Fruit fly (Drosophila melanogaster) whole organism, pupa: ENCODE data around the gene CG7567.

Source experiments
- CG12605 ChIP-seq: fragments of 200-800 bp; sonication (Bioruptor generic); IDR thresholded peaks from 2 replicates; pipeline ENCODE4 v1.3.6; 2022; ENCODE audit warnings: missing biosample characterization, missing genetic modification characterization
- CG4496 ChIP-seq: fragments of 200-800 bp; sonication (Bioruptor generic); IDR thresholded peaks from 3 replicates; pipeline ENCODE4 v1.3.6; 2022; ENCODE audit warnings: missing biosample characterization, missing genetic modification characterization
- EcR ChIP-seq: fragments of 200-800 bp; sonication (Bioruptor generic); optimal IDR thresholded peaks from 3 replicates; lab custom pipeline; 2019; ENCODE audit warnings: missing biosample characterization, missing genetic modification characterization, mild to moderate bottlenecking, moderate library complexity, missing genetic modification reagents
- Ets98B ChIP-seq: fragments of 200-800 bp; sonication (Bioruptor generic); IDR thresholded peaks from 2 replicates; pipeline ENCODE4 v1.3.6; 2022; ENCODE audit warnings: missing biosample characterization, missing genetic modification characterization
- Pif1A ChIP-seq: fragments of 200-800 bp; sonication (Bioruptor generic); optimal IDR thresholded peaks from 3 replicates; lab custom pipeline; 2016; ENCODE audit warnings: missing biosample characterization, missing genetic modification characterization
- gl ChIP-seq: fragments of 200-800 bp; sonication (Bioruptor generic); optimal IDR thresholded peaks from 2 replicates; lab custom pipeline; 2018; ENCODE audit warnings: missing biosample characterization, mild to moderate bottlenecking, missing genetic modification characterization

dm6 chr3R:29590806-29591205 lies 2.9 kb upstream of the CG7567 start, which contains the start of gene CG31041:
- TF ChIP-seq Pif1A (GFP tag; lab: Kevin White, UChicago) (no peak), EcR (GFP tag; lab: Kevin White, UChicago) (no peak), gl (tag; lab: Kevin White, UChicago) (no peak), CG12605 (GFP tag; lab: Robert Waterston, UW) (no peak), CG4496 (no peak), Ets98B (GFP tag; lab: Robert Waterston, UW) (no peak)
